Worm (Caenorhabditis elegans) whole organism, mixed stage, embryonic: ENCODE data around the gene Y41D4B.1.

Experiments
- nhr-12 ChIP-seq: fragments of 150-350 bp; optimal IDR thresholded peaks from 2 replicates; lab custom pipeline; 2014; ENCODE audit warnings: missing biosample characterization, missing genetic modification characterization
- pha-4 ChIP-seq: fragments of 150-350 bp; optimal IDR thresholded peaks from 2 replicates; lab custom pipeline; 2018; ENCODE audit warnings: missing biosample characterization, missing genetic modification reagents, missing genetic modification characterization
- snpc-4 ChIP-seq: fragments of 150-350 bp; optimal IDR thresholded peaks from 2 replicates; lab custom pipeline; 2014; ENCODE audit warnings: missing biosample characterization, missing genetic modification characterization
- unc-62 ChIP-seq: fragments of 150-350 bp; optimal IDR thresholded peaks from 2 replicates; lab custom pipeline; 2014; ENCODE audit warnings: missing biosample characterization, missing genetic modification reagents, missing genetic modification characterization

ce11 chrIV:1709002-1709401 is 36.5 kb downstream of the Y41D4B.1 start:
- TF ChIP-seq snpc-4: no peak
- TF ChIP-seq nhr-12 (tag; lab: Kevin White, UChicago): no peak
- TF ChIP-seq unc-62 (GFP tag; lab: Kevin White, UChicago): no peak
- no peak for TF ChIP-seq pha-4 (tag; lab: Kevin White, UChicago)
